Fruit fly (Drosophila melanogaster): ENCODE data around the gene Sfp36F.

Sfp36F gene

DNA sequence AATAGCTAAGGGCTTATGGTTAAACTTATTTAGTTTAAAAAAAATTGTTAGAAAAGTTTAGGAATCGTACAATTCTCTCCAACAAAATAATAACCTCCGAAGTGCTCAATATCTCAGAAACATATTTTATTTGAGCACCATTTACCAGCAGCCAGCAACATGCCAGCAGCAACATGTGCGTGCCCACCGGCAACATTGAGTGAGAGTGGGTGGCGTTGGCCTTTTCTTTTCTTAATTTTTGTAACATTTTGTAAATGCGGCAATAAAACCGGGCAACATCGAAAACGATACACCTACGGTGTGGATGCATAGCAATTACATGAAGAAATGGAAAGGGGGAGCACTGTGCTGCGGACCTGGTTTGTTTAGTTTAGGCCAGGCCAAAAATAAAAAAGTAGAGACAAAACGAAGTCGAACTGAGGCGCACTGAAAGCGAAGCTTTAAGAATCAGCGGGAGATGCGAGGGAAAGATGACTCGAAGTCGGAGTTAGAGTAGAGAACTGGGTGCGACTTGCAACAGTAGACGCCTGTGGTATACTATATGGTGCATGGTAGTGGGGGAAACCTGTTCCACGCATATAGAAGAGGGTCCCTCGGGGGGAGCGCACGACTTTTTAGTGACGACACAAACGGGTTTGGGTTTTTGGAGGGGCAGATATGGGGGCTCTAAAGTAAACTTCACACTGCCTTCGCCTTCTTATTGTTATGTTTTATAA is 19.4 kb downstream of the Sfp36F start:
- no peak for TF ChIP-seq noc (tag; optimal IDR thresholded peaks at IDR 0.05)

DNA sequence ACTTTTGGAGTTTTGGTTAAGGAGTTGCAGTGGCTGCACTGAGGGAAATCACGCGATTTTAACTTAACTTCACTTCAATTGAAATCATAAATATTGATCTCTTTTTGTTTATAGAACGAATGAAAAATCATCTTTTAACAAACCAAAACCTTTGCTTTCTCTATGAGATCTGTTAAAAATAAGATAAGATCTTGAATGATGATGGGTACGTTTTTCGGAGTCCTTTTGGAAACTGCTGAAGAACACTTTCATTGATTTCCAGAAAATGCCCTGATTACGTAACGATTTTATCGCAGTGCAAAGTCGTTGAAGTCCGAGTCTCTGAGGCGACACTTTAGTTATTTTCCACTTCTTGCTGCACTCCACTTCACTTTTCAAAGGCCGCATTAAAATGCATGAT is 20.0 kb downstream of the Sfp36F start:
- no peak for TF ChIP-seq noc (tag; optimal IDR thresholded peaks at IDR 0.05)

DNA sequence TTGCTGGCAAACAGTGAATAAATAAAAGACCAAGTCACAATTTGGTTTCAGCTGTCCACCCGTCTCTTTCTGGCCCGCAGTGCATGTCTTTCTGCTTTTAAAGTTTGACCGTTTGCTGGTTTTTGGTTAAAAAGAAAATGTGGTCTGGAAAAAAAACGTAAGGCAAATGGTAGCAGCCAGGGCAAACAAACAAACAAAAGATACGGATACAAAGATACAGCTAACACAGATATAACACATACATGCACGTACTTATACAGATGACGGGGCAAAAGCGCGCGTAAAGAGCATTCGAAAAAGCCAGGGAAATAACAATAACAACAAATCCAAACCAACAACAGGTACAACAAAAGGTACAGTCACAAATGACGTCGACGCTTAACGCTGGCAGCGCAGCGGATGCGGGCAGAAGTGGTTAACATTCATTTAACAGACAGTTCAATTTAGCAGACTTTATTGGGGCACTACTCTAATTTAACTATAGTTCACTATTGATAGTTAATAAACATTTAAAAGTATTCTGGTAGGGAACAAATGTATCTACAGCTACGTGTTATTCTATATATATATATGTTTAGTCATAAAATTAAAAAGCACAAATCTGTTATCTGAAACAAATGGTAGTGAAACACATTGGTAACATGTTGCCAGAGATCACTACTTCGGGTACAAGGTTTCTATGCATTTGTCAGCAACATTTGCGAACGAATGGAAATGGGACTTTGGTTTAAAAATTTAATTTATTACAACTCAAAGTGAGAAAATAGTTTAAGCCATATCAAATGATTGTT is 21.8 kb downstream of the Sfp36F start:
- no peak for TF ChIP-seq noc (tag; optimal IDR thresholded peaks at IDR 0.05)

DNA sequence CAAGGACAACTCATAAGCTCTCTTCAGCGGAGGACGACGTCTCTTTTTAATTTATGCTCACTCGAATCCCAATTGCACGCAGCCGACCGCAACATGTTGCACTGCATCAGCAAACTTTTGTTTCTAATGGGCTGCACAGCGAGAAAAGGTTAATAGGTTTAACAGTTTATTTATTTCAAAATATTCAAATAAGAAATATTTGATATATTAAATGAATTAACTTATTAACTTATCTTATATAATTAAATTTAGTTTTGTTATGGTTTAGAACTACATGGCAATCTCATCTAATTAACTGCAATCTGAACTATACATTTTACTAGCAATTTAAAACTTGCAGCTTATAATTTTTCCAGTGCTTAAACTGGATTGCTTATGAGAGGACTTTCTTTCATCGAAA is 23.1 kb downstream of the Sfp36F start:
- TF ChIP-seq noc (tag; optimal IDR thresholded peaks at IDR 0.05), result no peak

dm6 chr2L:18319577-18320316 is 27.4 kb downstream of the Sfp36F start, which contains the start of gene Fas3:
Fas3 (plus strand) TSS chr2L:18320102.
- TF ChIP-seq noc (tag; optimal IDR thresholded peaks at IDR 0.05), result no peak

DNA sequence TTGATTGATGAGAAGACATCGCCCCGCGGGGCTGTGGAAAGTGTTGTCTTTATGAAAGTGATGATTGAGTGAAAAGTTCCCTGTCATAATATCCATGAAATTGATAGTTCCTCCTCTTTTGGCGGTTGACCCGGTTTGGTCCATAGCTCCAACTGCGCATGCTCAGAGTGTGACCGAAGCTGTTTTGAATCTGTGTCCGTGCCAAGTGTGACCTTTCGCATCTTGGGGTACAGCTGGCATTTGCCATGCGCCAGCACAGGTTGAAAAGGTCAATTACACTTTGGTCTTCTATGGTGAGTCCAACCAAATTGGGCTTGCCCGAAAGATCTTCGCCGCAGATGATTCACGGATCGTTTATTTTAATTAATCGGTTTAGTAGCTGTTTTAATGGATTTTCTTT is 28.6 kb downstream of the Sfp36F start:
- TF ChIP-seq noc (tag; optimal IDR thresholded peaks at IDR 0.05), result no peak

- peak; percentile 71 for TF ChIP-seq noc (tag; optimal IDR thresholded peaks at IDR 0.05)
Observed at dm6 chr2L:18325120-18325581, 32.8 kb downstream of the Sfp36F start.

DNA sequence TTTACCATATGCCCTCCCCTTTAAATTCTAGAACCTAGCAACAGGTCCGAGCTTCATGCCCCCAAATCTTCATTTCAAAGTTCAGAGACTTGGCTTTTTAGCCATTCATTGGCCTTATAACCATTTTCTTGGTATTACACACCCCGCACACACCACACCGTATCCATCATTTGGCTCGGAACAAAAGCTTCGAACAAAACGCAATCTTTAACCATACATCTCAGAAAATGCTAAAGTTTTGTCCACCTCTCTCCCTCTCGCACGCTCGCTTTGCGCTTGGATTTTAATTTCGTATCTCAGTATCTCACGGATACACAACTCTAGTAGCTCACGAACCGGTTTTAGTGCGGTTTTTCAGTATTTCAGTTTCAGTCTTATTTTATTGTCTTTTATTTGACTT is 34.7 kb downstream of the Sfp36F start:
- TF ChIP-seq noc (tag; optimal IDR thresholded peaks at IDR 0.05), result no peak

dm6 chr2L:18327592-18328078 is 35.3 kb downstream of the Sfp36F start:
- TF ChIP-seq noc (tag; optimal IDR thresholded peaks at IDR 0.05), result no peak

- no peak for TF ChIP-seq noc (tag; optimal IDR thresholded peaks at IDR 0.05)
Observed at dm6 chr2L:18328737-18329136, 36.4 kb downstream of the Sfp36F start.

dm6 chr2L:18331612-18332011 is 39.3 kb downstream of the Sfp36F start:
- no peak for TF ChIP-seq noc (tag; optimal IDR thresholded peaks at IDR 0.05)

dm6 chr2L:18333831-18334437 is 41.6 kb downstream of the Sfp36F start:
- TF ChIP-seq noc (tag; optimal IDR thresholded peaks at IDR 0.05), result no peak

DNA sequence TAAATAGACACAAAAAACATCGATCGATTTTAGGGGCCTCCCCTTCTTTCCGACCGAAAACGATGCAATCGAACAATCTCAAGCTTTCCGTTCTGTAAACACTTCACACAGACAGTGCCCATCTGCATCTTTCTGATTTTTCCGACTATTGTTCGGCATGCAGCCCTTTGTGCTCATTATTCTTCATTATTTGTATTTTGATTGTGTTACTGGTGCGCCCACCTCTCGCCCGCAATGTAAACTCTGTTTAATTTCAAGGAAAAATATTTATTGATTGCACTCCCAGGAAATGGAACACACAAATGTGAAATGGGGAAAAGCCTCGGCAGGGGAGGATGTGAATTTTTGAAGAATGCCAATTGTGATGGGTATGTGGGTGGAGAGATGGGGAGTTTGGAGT is 43.3 kb downstream of the Sfp36F start:
- no peak for TF ChIP-seq noc (tag; optimal IDR thresholded peaks at IDR 0.05)

- no peak for TF ChIP-seq noc (tag; optimal IDR thresholded peaks at IDR 0.05)
Observed at dm6 chr2L:18336531-18336930, 44.2 kb downstream of the Sfp36F start.

- no peak for TF ChIP-seq noc (tag; optimal IDR thresholded peaks at IDR 0.05)
Observed at dm6 chr2L:18340921-18341320, 48.6 kb downstream of the Sfp36F start.

Data from whole organism, larva.